Worm (Caenorhabditis elegans): Measurements from ENCODE around the gene cpg-4.

- TF ChIP-seq fos-1 (tag; optimal IDR thresholded peaks at IDR 0.05) (no peak), ceh-82 (tag; optimal IDR thresholded peaks at IDR 0.05) (no peak), mdl-1 (tag; optimal IDR thresholded peaks at IDR 0.05) (no peak), ZK546.5 (tag; optimal IDR thresholded peaks at IDR 0.05) (no peak), nhr-25 (tag; optimal IDR thresholded peaks at IDR 0.05) (no peak), lin-11 (tag; optimal IDR thresholded peaks at IDR 0.05) (no peak), nhr-237 (tag; optimal IDR thresholded peaks at IDR 0.05) (no peak), nhr-23 (tag; optimal IDR thresholded peaks at IDR 0.05) (no peak), mbf-1 (tag; optimal IDR thresholded peaks at IDR 0.05) (no peak), aly-2 (tag; optimal IDR thresholded peaks at IDR 0.05) (no peak), nhr-6 (tag; optimal IDR thresholded peaks at IDR 0.05) (no peak), nhr-77 (tag; optimal IDR thresholded peaks at IDR 0.05) (no peak), ama-1 (optimal IDR thresholded peaks at IDR 0.05) (no peak)
These were observed 40.6 kb upstream of the cpg-4 start for ce11 chrV:5955627-5956026.

Measured in whole organism, L2 larva.